Worm (Caenorhabditis elegans): ENCODE results near the gene drd-10.

DNA sequence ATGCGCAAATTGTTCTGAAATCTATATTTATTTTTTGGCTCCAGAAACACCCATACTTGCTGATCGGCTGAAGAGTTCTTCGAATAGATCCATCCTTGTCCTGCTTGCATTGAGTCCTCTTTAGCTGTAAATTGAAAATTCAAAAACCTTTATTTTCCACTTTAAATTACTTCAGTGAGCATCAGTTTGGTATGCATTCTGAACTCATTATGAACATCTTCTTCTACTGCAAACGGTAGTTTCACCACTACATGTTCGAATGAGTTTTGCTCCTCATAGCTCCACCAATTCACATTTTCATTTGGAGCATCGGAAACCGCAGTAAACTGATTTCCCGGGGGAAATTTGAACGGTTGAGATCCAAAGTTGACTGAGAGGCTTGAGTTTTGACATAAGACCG lies 42.7 kb downstream of the drd-10 start:
- TF ChIP-seq tab-1 (GFP tag; IDR thresholded peaks at IDR 0.05), result no peak
- no peak for TF ChIP-seq flt-1 (GFP tag; IDR thresholded peaks at IDR 0.05)
- TF ChIP-seq ref-1 (GFP tag; conservative IDR thresholded peaks at IDR 0.05), result no peak
- TF ChIP-seq ztf-23 (GFP tag; IDR thresholded peaks at IDR 0.05), result no peak
- TF ChIP-seq cog-1 (tag; optimal IDR thresholded peaks at IDR 0.05), result no peak
- no peak for TF ChIP-seq med-1 (GFP tag; optimal IDR thresholded peaks at IDR 0.05; ENCODE audit: insufficient read depth)
